Worm (Caenorhabditis elegans): ENCODE results near the gene Y62H9A.4.
A peak's percentile ranks its signal among the peaks of the same experiment; 100 is the strongest.

The Y62H9A.4 gene

DNA sequence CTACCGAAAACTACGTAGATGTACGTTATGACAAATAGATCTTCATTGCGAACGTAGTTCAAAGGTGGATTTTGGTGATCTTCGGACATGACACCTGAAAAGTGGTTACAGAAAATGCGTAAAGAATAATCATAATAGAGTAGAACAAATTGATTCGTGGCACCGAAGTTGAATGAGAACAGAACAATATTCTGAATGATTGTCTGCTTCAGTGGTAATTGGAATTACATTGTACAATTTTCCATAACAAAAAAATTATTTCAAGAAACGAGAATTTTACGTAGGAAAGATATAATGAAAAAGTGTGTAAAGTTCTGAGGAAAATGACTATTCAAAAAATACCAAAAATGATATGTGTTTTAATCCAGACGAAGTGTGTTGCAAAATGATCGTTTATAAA, 22.7 kb downstream of the Y62H9A.4 start, which contains the start of gene Y62H9A.10:
Gene Y62H9A.10 (minus strand): TSS at position 101 of the 400 bp plus-strand sequence.
- TF ChIP-seq ceh-2 (tag; optimal IDR thresholded peaks at IDR 0.05) (no peak), ceh-45 (GFP tag; IDR thresholded peaks at IDR 0.05) (no peak), ets-4 (tag; optimal IDR thresholded peaks at IDR 0.05) (no peak), pag-3 (tag; optimal IDR thresholded peaks at IDR 0.05; ENCODE audit: borderline replicate concordance) (no peak), gmeb-2 (tag; optimal IDR thresholded peaks at IDR 0.05) (no peak), pqm-1 (tag; optimal IDR thresholded peaks at IDR 0.05) (no peak), fkh-10 (GFP tag; optimal IDR thresholded peaks at IDR 0.05) (no peak), C38D4.7 (GFP tag; optimal IDR thresholded peaks at IDR 0.05) (no peak), sox-2 (GFP tag; IDR thresholded peaks at IDR 0.05) (no peak), ztf-16 (tag; optimal IDR thresholded peaks at IDR 0.05) (no peak), odd-2 (tag; optimal IDR thresholded peaks at IDR 0.05) (no peak), rnt-1 (tag; optimal IDR thresholded peaks at IDR 0.05) (no peak)

DNA sequence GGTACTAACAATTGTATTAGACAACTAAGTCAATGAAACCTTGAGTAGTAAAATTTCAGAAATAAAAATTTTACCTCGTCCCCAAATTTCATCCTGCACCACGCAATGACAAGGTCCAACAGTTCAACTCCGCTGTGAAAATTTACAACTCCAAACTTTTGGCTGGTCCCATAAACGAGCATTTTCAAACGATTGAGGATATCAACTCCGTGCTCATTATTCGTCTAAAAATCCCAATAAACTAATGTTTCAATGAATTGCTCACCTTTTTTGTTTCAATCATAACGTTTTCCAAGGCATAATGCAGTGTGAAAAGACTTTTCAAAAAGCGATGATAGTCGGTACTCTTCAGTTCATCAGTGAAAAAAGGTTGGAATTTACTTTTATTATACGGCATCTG, 26.7 kb downstream of the Y62H9A.4 start:
- TF ChIP-seq madf-2 (tag; optimal IDR thresholded peaks at IDR 0.05) (no peak), pros-1 (tag; optimal IDR thresholded peaks at IDR 0.05) (no peak), unc-3 (GFP tag; conservative IDR thresholded peaks at IDR 0.05) (no peak), unc-3 (tag; optimal IDR thresholded peaks at IDR 0.05) (no peak)

DNA sequence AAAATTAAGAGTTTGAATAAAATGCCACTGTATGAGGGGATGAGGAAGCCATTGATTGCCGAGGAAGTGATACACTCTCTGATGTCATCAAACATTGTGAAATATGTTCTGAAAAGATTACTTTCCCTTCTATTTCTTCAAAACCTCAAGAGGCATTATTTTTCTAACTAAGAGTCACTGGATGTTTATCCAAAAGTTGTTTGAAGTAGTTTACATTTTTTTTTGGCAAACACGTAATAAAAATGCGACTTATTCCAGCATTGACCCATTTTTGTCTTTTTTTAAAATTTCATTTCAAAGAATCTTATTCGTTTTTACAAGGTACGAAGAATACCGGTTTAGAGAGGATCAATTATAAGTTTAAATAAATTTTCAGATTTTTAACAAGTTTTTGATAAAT, 27.3 kb downstream of the Y62H9A.4 start, which contains the start of gene Y62H9A.11:
Gene Y62H9A.11 (minus strand): TSS at position 101 of the 400 bp plus-strand sequence.
- TF ChIP-seq nfya-1 (tag; optimal IDR thresholded peaks at IDR 0.05), result no peak
- TF ChIP-seq nhr-232 (tag; optimal IDR thresholded peaks at IDR 0.05), result no peak
- TF ChIP-seq pros-1 (tag; optimal IDR thresholded peaks at IDR 0.05), result no peak
- no peak for TF ChIP-seq odd-2 (tag; optimal IDR thresholded peaks at IDR 0.05)
- TF ChIP-seq ref-2 (tag; optimal IDR thresholded peaks at IDR 0.05), result no peak
- no peak for TF ChIP-seq ceh-2 (tag; optimal IDR thresholded peaks at IDR 0.05)
- no peak for TF ChIP-seq ceh-45 (GFP tag; IDR thresholded peaks at IDR 0.05)
- TF ChIP-seq ama-1 (optimal IDR thresholded peaks at IDR 0.05), result no peak
- TF ChIP-seq Y22D7AL.16 (tag; optimal IDR thresholded peaks at IDR 0.05), result no peak
- no peak for TF ChIP-seq C38D4.7 (GFP tag; optimal IDR thresholded peaks at IDR 0.05)
- TF ChIP-seq elt-4 (tag; optimal IDR thresholded peaks at IDR 0.05), result no peak
- TF ChIP-seq ceh-24 (tag; optimal IDR thresholded peaks at IDR 0.05), result no peak
- TF ChIP-seq pha-4 (tag; optimal IDR thresholded peaks at IDR 0.05), result no peak
- TF ChIP-seq ceh-6 (GFP tag; optimal IDR thresholded peaks at IDR 0.05), result no peak
- TF ChIP-seq dmd-4 (tag; optimal IDR thresholded peaks at IDR 0.05; ENCODE audit: borderline replicate concordance), result no peak
- TF ChIP-seq sox-4 (tag; optimal IDR thresholded peaks at IDR 0.05), result no peak

DNA sequence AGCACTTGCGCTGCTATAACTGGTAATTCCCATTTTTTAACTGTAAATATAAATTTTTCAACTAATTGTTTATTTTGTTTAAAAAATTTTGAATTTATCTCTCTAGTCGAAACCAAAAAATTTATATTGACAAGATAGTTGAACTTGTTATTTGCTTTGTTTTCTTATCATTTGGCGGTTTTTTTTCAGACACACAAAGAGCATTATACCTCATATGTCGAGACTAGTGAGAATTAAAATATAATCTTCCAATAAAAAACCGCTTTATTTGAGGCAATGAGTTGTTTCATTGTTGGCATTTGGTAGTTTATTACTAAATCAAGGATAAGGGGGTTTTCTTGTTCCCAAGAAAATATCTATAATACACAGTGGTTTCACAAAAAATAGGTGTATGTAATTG, 28.3 kb downstream of the Y62H9A.4 start:
- no peak for TF ChIP-seq elt-4 (tag; optimal IDR thresholded peaks at IDR 0.05)
- no peak for TF ChIP-seq F13H6.1 (tag; optimal IDR thresholded peaks at IDR 0.05)
- no peak for TF ChIP-seq unc-55 (GFP tag; optimal IDR thresholded peaks at IDR 0.05)

DNA sequence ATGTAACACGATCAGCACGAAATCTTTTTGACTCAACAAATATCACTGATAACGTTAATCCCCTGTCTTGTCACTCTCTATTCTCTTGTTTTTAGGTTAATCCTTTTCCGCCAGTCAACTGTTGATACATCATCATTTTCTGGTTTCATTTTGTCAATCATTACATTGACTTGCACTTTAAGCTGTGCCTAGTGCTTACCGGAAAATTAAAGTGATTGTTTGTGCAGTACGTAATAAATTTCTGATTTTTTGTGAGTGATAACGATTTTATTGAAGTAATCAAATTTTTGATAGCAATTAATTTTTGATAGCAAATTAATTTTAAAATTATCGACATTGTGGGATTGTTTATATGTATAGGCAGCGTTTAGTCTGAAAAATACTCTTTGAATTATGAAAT, 29.2 kb downstream of the Y62H9A.4 start:
- TF ChIP-seq ceh-18 (tag; optimal IDR thresholded peaks at IDR 0.05) (no peak), elt-2 (tag; optimal IDR thresholded peaks at IDR 0.05) (peak; percentile 24)

DNA sequence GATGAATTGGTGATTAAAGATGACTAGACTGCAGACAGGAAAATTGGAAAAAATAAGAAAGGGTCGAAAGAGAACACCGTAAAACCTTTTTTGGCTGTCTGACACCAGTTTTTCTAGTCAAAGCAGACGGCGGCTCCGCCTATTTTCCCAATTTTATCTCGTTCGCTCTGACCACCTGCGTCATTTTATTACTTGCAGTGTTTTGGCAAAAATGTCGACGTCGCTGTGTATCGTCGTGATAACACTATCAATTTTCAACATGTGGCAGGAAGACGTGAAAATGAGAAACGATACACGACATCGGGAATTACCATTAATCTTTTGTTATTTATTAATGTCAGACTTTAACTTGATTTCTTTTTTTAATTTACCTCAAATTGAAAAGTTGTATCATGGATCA, 30.1 kb downstream of the Y62H9A.4 start, which contains the start of gene Y62H9A.15:
Gene Y62H9A.15 (minus strand): TSS at position 100 of the 400 bp plus-strand sequence.
- peak; percentile 60 for TF ChIP-seq elt-2 (tag; optimal IDR thresholded peaks at IDR 0.05)
- no peak for TF ChIP-seq pag-3 (tag; optimal IDR thresholded peaks at IDR 0.05; ENCODE audit: borderline replicate concordance)
- TF ChIP-seq ref-2 (tag; optimal IDR thresholded peaks at IDR 0.05), result no peak

DNA sequence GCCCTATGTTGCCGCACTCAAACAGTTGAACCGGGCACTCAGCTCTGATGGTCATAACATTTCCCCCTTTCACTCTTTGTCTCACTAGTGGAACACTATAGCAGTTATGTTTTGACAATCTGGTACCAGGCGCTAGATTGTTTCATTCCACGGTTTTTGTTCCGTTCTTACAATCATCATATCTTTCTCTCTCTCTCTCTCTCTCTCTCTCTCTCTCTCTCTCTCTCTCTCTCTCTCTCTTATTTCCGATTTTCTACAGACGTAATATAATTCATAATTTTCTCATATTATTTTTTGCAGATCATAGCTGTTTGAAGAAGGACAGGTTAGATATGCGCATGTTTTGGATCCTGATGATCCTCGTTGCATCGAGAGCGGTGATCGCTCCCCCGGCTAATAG, 33.9 kb downstream of the Y62H9A.4 start, which contains the start of gene Y62H9A.12:
Gene Y62H9A.12 (plus strand): TSS at position 301 of the 400 bp plus-strand sequence.
- TF ChIP-seq tbx-2 (tag; optimal IDR thresholded peaks at IDR 0.05) (no peak), Y22D7AL.16 (tag; optimal IDR thresholded peaks at IDR 0.05) (no peak), eyg-1 (tag; optimal IDR thresholded peaks at IDR 0.05) (no peak), ets-4 (tag; optimal IDR thresholded peaks at IDR 0.05) (no peak), madf-2 (tag; optimal IDR thresholded peaks at IDR 0.05) (no peak), ceh-30 (tag; optimal IDR thresholded peaks at IDR 0.05) (no peak), nhr-232 (tag; optimal IDR thresholded peaks at IDR 0.05) (no peak), unc-86 (tag; optimal IDR thresholded peaks at IDR 0.05) (no peak), ttx-3 (tag; optimal IDR thresholded peaks at IDR 0.05) (no peak), ahr-1 (tag; optimal IDR thresholded peaks at IDR 0.05) (no peak), unc-3 (GFP tag; conservative IDR thresholded peaks at IDR 0.05) (no peak), unc-3 (tag; optimal IDR thresholded peaks at IDR 0.05) (no peak), T23F11.4 (GFP tag; optimal IDR thresholded peaks at IDR 0.05) (no peak), pat-9 (tag; optimal IDR thresholded peaks at IDR 0.05) (no peak), pros-1 (tag; optimal IDR thresholded peaks at IDR 0.05) (no peak), nfya-1 (tag; optimal IDR thresholded peaks at IDR 0.05) (no peak), ceh-14 (tag; optimal IDR thresholded peaks at IDR 0.05) (no peak), pag-3 (tag; optimal IDR thresholded peaks at IDR 0.05; ENCODE audit: borderline replicate concordance) (no peak)
